ENCODE assay signal across 3 fruit fly cellular contexts in the genomic region with DNA sequence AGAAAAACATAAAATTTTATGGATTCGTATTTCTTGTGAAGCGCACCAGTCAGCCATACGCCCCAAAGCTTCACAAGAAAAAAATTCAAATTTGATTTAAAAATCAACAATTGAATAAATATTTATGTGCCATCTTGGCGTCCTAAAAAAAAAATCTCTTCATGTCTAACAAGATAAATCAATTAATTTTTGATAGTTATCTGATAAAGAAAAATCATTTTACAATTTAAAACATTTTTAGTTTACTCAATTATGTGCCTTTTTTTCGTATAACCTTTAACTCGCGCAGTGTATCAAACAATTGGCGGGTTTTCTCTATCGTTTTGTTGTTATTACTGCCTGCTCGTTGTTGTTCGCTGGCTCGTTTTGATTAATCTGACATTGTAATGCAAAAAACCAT.
TF ChIP-seq lines count a peak whose summit lies in the region.

No protein-coding gene starts in this region.

- TF ChIP-seq CTCF in whole organism, embryonic (GFP tag; optimal IDR thresholded peaks at IDR 0.05; lab: Kevin White, UChicago), result no peak

TF ChIP-seq in whole organism, embryonic, 481 proteins besides CTCF, POLR2A, EP300 and RAD21 (continues in another document):
- TF ChIP-seq CG10565 (GFP tag; optimal IDR thresholded peaks at IDR 0.05; lab: Kevin White, UChicago) (no peak), Atf-2 (GFP tag; optimal IDR thresholded peaks at IDR 0.05; lab: Kevin White, UChicago) (no peak), crol (GFP tag; IDR thresholded peaks at IDR 0.05; lab: Robert Waterston, UW) (no peak), stc (GFP tag; IDR thresholded peaks at IDR 0.05; lab: Robert Waterston, UW) (no peak), NK7.1 (GFP tag; optimal IDR thresholded peaks at IDR 0.05; lab: Kevin White, UChicago) (no peak), nerfin-2 (GFP tag; IDR thresholded peaks at IDR 0.05; lab: Robert Waterston, UW; ENCODE audit: partially characterized antibody) (no peak), ara (GFP tag; IDR thresholded peaks at IDR 0.05; lab: Robert Waterston, UW) (no peak), CG32767 (GFP tag; IDR thresholded peaks at IDR 0.05; lab: Robert Waterston, UW) (no peak), CG30403 (GFP tag; optimal IDR thresholded peaks at IDR 0.05; lab: Kevin White, UChicago) (no peak), CG11504 (tag; optimal IDR thresholded peaks at IDR 0.05; lab: Kevin White, UChicago) (peak; percentile 23), CG10321 (GFP tag; IDR thresholded peaks at IDR 0.05; lab: Robert Waterston, UW) (no peak), CG31441 (GFP tag; IDR thresholded peaks at IDR 0.05; lab: Robert Waterston, UW) (0 out of 2 replicates have a peak, but pooled peaks have one; percentile 10), Mrtf (GFP tag; IDR thresholded peaks at IDR 0.05; lab: Robert Waterston, UW) (no peak), unpg (GFP tag; optimal IDR thresholded peaks at IDR 0.05; lab: Kevin White, UChicago) (peak; percentile 10), Mes4 (GFP tag; optimal IDR thresholded peaks at IDR 0.05; lab: Kevin White, UChicago) (no peak), nom (GFP tag; optimal IDR thresholded peaks at IDR 0.05; lab: Kevin White, UChicago) (no peak), dimm (GFP tag; IDR thresholded peaks at IDR 0.05; lab: Robert Waterston, UW) (no peak), vfl (GFP tag; optimal IDR thresholded peaks at IDR 0.05; lab: Kevin White, UChicago) (no peak), CG1602 (GFP tag; optimal IDR thresholded peaks at IDR 0.05; lab: Kevin White, UChicago) (no peak), slbo (GFP tag; IDR thresholded peaks at IDR 0.05; lab: Robert Waterston, UW) (no peak), Sry-β (GFP tag; optimal IDR thresholded peaks at IDR 0.05; lab: Kevin White, UChicago) (no peak), Ravus (GFP tag; IDR thresholded peaks at IDR 0.05; lab: Robert Waterston, UW) (no peak), gem (tag; optimal IDR thresholded peaks at IDR 0.05; lab: Kevin White, UChicago) (peak; percentile 36), crc (GFP tag; optimal IDR thresholded peaks at IDR 0.05; lab: Kevin White, UChicago) (no peak), trem (tag; optimal IDR thresholded peaks at IDR 0.05; lab: Kevin White, UChicago) (no peak), dmrt99B (tag; optimal IDR thresholded peaks at IDR 0.05; lab: Kevin White, UChicago) (peak; percentile 32), row (GFP tag; IDR thresholded peaks at IDR 0.05; lab: Robert Waterston, UW) (0 out of 3 replicates have a peak, but pooled peaks have one; percentile 16), CG8089 (GFP tag; optimal IDR thresholded peaks at IDR 0.05; lab: Kevin White, UChicago) (no peak), en (GFP tag; optimal IDR thresholded peaks at IDR 0.05; lab: Kevin White, UChicago) (no peak), Hr51 (GFP tag; optimal IDR thresholded peaks at IDR 0.05; lab: Kevin White, UChicago) (peak in 1 of 2 experiments; percentile 45)

TF ChIP-seq in whole organism, prepupa, 60 proteins besides CTCF, POLR2A, EP300 and RAD21:
- no peak for TF ChIP-seq CG7368 (GFP tag; optimal IDR thresholded peaks at IDR 0.05; lab: Kevin White, UChicago)
- TF ChIP-seq achi (GFP tag; optimal IDR thresholded peaks at IDR 0.05; lab: Kevin White, UChicago), result peak; percentile 46
- TF ChIP-seq salr (GFP tag; optimal IDR thresholded peaks at IDR 0.05; lab: Kevin White, UChicago), result peak in 1 of 2 experiments; percentile 16
- no peak for TF ChIP-seq Sox15 (GFP tag; optimal IDR thresholded peaks at IDR 0.05; lab: Kevin White, UChicago)
- peak; percentile 63 for TF ChIP-seq CG4318 (GFP tag; optimal IDR thresholded peaks at IDR 0.05; lab: Kevin White, UChicago)
- TF ChIP-seq pdm3 (GFP tag; optimal IDR thresholded peaks at IDR 0.05; lab: Kevin White, UChicago), result peak; percentile 21
- peak; percentile 85 for TF ChIP-seq Hr4 (GFP tag; optimal IDR thresholded peaks at IDR 0.05; lab: Kevin White, UChicago)
- TF ChIP-seq eg (GFP tag; IDR thresholded peaks at IDR 0.05; lab: Robert Waterston, UW), result peak; percentile 61
- peak; percentile 44 for TF ChIP-seq dac (GFP tag; optimal IDR thresholded peaks at IDR 0.05; lab: Kevin White, UChicago)
- peak; percentile 54; the same call in 2 of the 3 replicates for TF ChIP-seq CG6163 (GFP tag; IDR thresholded peaks at IDR 0.05; lab: Robert Waterston, UW)
- peak; percentile 29 for TF ChIP-seq Lpt (GFP tag; optimal IDR thresholded peaks at IDR 0.05; lab: Kevin White, UChicago)
- peak; percentile 87 for TF ChIP-seq CG15336 (GFP tag; IDR thresholded peaks at IDR 0.05; lab: Robert Waterston, UW)
- TF ChIP-seq CG6276 (GFP tag; optimal IDR thresholded peaks at IDR 0.05; lab: Kevin White, UChicago), result peak; percentile 68
- no peak for TF ChIP-seq Smox (GFP tag; optimal IDR thresholded peaks at IDR 0.05; lab: Kevin White, UChicago)
- TF ChIP-seq CG8119 (GFP tag; IDR thresholded peaks at IDR 0.05; lab: Robert Waterston, UW), result peak; percentile 82
- peak; percentile 54 for TF ChIP-seq Gug (GFP tag; IDR thresholded peaks at IDR 0.05; lab: Robert Waterston, UW)
- peak; percentile 33 for TF ChIP-seq net (GFP tag; optimal IDR thresholded peaks at IDR 0.05; lab: Kevin White, UChicago)
- TF ChIP-seq fd59A (GFP tag; optimal IDR thresholded peaks at IDR 0.05; lab: Kevin White, UChicago), result no peak
- peak; percentile 21 for TF ChIP-seq OdsH (GFP tag; optimal IDR thresholded peaks at IDR 0.05; lab: Kevin White, UChicago)
- TF ChIP-seq Sox14 (GFP tag; optimal IDR thresholded peaks at IDR 0.05; lab: Kevin White, UChicago), result peak; percentile 1
- TF ChIP-seq CG8632 (GFP tag; optimal IDR thresholded peaks at IDR 0.05; lab: Kevin White, UChicago), result no peak
- peak; percentile 68 for TF ChIP-seq Eip78C (GFP tag; lab: Kevin White, UChicago)
- peak; percentile 86 for TF ChIP-seq CG32006 (GFP tag; optimal IDR thresholded peaks at IDR 0.05; lab: Kevin White, UChicago)
- TF ChIP-seq CG31627 (GFP tag; optimal IDR thresholded peaks at IDR 0.05; lab: Kevin White, UChicago), result no peak
- no peak for TF ChIP-seq CG6808 (GFP tag; optimal IDR thresholded peaks at IDR 0.05; lab: Kevin White, UChicago)
- TF ChIP-seq Eip93F (GFP tag; optimal IDR thresholded peaks at IDR 0.05; lab: Kevin White, UChicago), result no peak
- peak; percentile 10; the same call in 1 of the 2 replicates for TF ChIP-seq CG11294 (GFP tag; IDR thresholded peaks at IDR 0.05; lab: Robert Waterston, UW)
TF ChIP-seq in whole organism, prepupa: peak in this region for 19.

TF ChIP-seq in whole organism, pupa, 21 proteins besides CTCF, POLR2A, EP300 and RAD21:
- peak; percentile 67 for TF ChIP-seq CG8301 (tag; optimal IDR thresholded peaks at IDR 0.05; lab: Kevin White, UChicago)
- TF ChIP-seq Pif1B (GFP tag; optimal IDR thresholded peaks at IDR 0.05; lab: Kevin White, UChicago), result no peak
- no peak for TF ChIP-seq CG13204 (GFP tag; optimal IDR thresholded peaks at IDR 0.05; lab: Kevin White, UChicago)
- no peak for TF ChIP-seq gl (tag; optimal IDR thresholded peaks at IDR 0.05; lab: Kevin White, UChicago)
- peak; percentile 39; the same call in 1 of the 2 replicates for TF ChIP-seq Ets98B (GFP tag; IDR thresholded peaks at IDR 0.05; lab: Robert Waterston, UW)
- no peak for TF ChIP-seq CG8159 (tag; optimal IDR thresholded peaks at IDR 0.05; lab: Kevin White, UChicago)
- no peak for TF ChIP-seq D1 (tag; optimal IDR thresholded peaks at IDR 0.05; lab: Kevin White, UChicago)
- TF ChIP-seq CG32121 (GFP tag; IDR thresholded peaks at IDR 0.05; lab: Robert Waterston, UW), result peak; percentile 76
- no peak for TF ChIP-seq CG17806 (tag; optimal IDR thresholded peaks at IDR 0.05; lab: Kevin White, UChicago)
- TF ChIP-seq Snoo (tag; optimal IDR thresholded peaks at IDR 0.05; lab: Kevin White, UChicago), result no peak
- TF ChIP-seq rn (GFP tag; IDR thresholded peaks at IDR 0.05; lab: Robert Waterston, UW), result no peak
- peak; percentile 54; the same call in 2 of the 3 replicates for TF ChIP-seq CG4496 (GFP tag; IDR thresholded peaks at IDR 0.05; lab: Robert Waterston, UW)
- peak; percentile 43 for TF ChIP-seq CG14655 (GFP tag; optimal IDR thresholded peaks at IDR 0.05; lab: Kevin White, UChicago)
- no peak for TF ChIP-seq CG15710 (tag; optimal IDR thresholded peaks at IDR 0.05; lab: Kevin White, UChicago)
- no peak for TF ChIP-seq fd96Ca (GFP tag; IDR thresholded peaks at IDR 0.05; lab: Robert Waterston, UW)
- TF ChIP-seq CG9948 (tag; optimal IDR thresholded peaks at IDR 0.05; lab: Kevin White, UChicago), result peak; percentile 10
- no peak for TF ChIP-seq CG10348 (GFP tag; IDR thresholded peaks at IDR 0.05; lab: Robert Waterston, UW)
- no peak for TF ChIP-seq CG34367 (tag; optimal IDR thresholded peaks at IDR 0.05; lab: Kevin White, UChicago)
- TF ChIP-seq Pif1A (GFP tag; optimal IDR thresholded peaks at IDR 0.05; lab: Kevin White, UChicago), result no peak
- no peak for TF ChIP-seq EcR (GFP tag; optimal IDR thresholded peaks at IDR 0.05; lab: Kevin White, UChicago)
- peak; percentile 29; the same call in 1 of the 2 replicates for TF ChIP-seq CG12605 (GFP tag; IDR thresholded peaks at IDR 0.05; lab: Robert Waterston, UW)
